Worm (Caenorhabditis elegans): ENCODE results near the gene fbxc-28.

- TF ChIP-seq cog-1 (tag; optimal IDR thresholded peaks at IDR 0.05) (no peak), ref-1 (GFP tag; conservative IDR thresholded peaks at IDR 0.05) (no peak), klf-2 (GFP tag; conservative IDR thresholded peaks at IDR 0.05) (no peak), ztf-23 (GFP tag; IDR thresholded peaks at IDR 0.05) (no peak), T22C8.4 (GFP tag; IDR thresholded peaks at IDR 0.05) (no peak), med-1 (GFP tag; optimal IDR thresholded peaks at IDR 0.05; ENCODE audit: insufficient read depth) (no peak), flt-1 (GFP tag; IDR thresholded peaks at IDR 0.05) (no peak), ztf-29 (GFP tag; IDR thresholded peaks at IDR 0.05) (no peak)
These were observed 3.7 kb downstream of the fbxc-28 start, which contains the start of gene R07C3.13 for ce11 chrII:927331-927730.

All from whole organism, midembryonic.